Worm (Caenorhabditis elegans) whole organism, L2 larva: ENCODE results near the gene T06E6.15.

Source experiments
- R02D3.7 ChIP-seq: fragments of 150-350 bp; optimal IDR thresholded peaks from 2 replicates; lab custom pipeline; 2014; ENCODE audit warnings: missing biosample characterization, missing genetic modification characterization
- aly-2 ChIP-seq: fragments of 150-350 bp; optimal IDR thresholded peaks from 2 replicates; lab custom pipeline; 2014; ENCODE audit warnings: missing biosample characterization, missing genetic modification characterization
- egl-27 ChIP-seq: sonication (generic microtip); optimal IDR thresholded peaks from 3 replicates; lab custom pipeline; 2017; ENCODE audit warnings: missing biosample characterization, missing genetic modification reagents, missing genetic modification characterization
- elt-1 ChIP-seq: fragments of 150-350 bp; optimal IDR thresholded peaks from 2 replicates; lab custom pipeline; 2014; ENCODE audit warnings: missing biosample characterization, missing genetic modification characterization
- lin-11 ChIP-seq: fragments of 150-350 bp; sonication (generic microtip); optimal IDR thresholded peaks from 2 replicates; lab custom pipeline; 2014; ENCODE audit warnings: missing biosample characterization, missing genetic modification characterization, inconsistent platforms, mixed read lengths
- nhr-11 ChIP-seq: fragments of 150-350 bp; optimal IDR thresholded peaks from 2 replicates; lab custom pipeline; 2014; ENCODE audit warnings: missing biosample characterization, missing genetic modification characterization
- nhr-23 ChIP-seq: fragments of 150-350 bp; optimal IDR thresholded peaks from 2 replicates; lab custom pipeline; 2014; ENCODE audit warnings: missing biosample characterization, missing genetic modification reagents, missing genetic modification characterization
- nhr-77 ChIP-seq: fragments of 150-350 bp; optimal IDR thresholded peaks from 2 replicates; lab custom pipeline; 2014; ENCODE audit warnings: missing biosample characterization, missing genetic modification characterization
- peb-1 ChIP-seq: fragments of 150-350 bp; optimal IDR thresholded peaks from 2 replicates; lab custom pipeline; 2014; ENCODE audit warnings: missing biosample characterization, missing genetic modification characterization
- snpc-4 ChIP-seq: fragments of 150-350 bp; optimal IDR thresholded peaks from 2 replicates; lab custom pipeline; 2014; ENCODE audit warnings: missing biosample characterization, missing genetic modification characterization
- unc-39 ChIP-seq: fragments of 150-350 bp; optimal IDR thresholded peaks from 2 replicates; lab custom pipeline; 2014; ENCODE audit warnings: missing biosample characterization, missing genetic modification characterization
- zag-1 ChIP-seq: fragments of 150-350 bp; optimal IDR thresholded peaks from 2 replicates; lab custom pipeline; 2014; ENCODE audit warnings: missing biosample characterization, missing genetic modification characterization
- ztf-4 ChIP-seq: fragments of 150-350 bp; optimal IDR thresholded peaks from 2 replicates; lab custom pipeline; 2014; ENCODE audit warnings: missing biosample characterization, missing genetic modification characterization

DNA sequence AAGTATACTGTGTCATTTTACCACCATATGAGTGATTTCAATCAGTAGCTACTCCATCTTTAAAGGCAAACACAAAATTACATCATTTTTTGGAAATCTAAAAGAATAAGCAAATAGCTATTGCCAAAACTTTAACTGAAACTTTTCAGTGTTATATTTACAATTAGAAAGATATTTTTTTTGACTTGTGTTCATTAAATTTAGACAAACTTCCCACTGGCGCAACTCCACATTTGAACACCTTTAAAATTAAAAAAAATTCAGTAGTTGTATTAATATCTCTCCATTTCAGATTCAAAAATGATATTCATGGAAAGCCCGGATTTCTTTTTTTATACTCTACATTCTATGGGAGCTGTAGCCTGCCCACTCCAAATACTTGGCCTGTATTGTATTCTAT, 14.3 kb upstream of the T06E6.15 start, which contains the start of gene srh-264:
- TF ChIP-seq unc-39 (tag; lab: Kevin White, UChicago) (no peak), lin-11 (tag; lab: Kevin White, UChicago) (no peak), elt-1 (no peak), nhr-23 (tag; lab: Kevin White, UChicago) (no peak), ztf-4 (tag; lab: Kevin White, UChicago) (no peak), egl-27 (no peak), zag-1 (tag; lab: Kevin White, UChicago) (no peak), aly-2 (tag; lab: Kevin White, UChicago) (no peak), nhr-11 (no peak), snpc-4 (no peak), nhr-77 (tag; lab: Kevin White, UChicago) (no peak), peb-1 (tag; lab: Kevin White, UChicago) (no peak), R02D3.7 (no peak)
